Worm (Caenorhabditis elegans) whole organism, young adult: ENCODE data around the gene K10H10.7.

ENCODE experiments used
- F22D6.2 ChIP-seq: sonication (generic microtip); optimal IDR thresholded peaks from 2 replicates; lab custom pipeline; 2016; ENCODE audit warnings: mild to moderate bottlenecking, missing genetic modification characterization, missing compliant biosample characterization
- ama-1 ChIP-seq, 3 experiments: fragments of 150-350 bp in 1 of 3; sonication (generic microtip) in 2 of 3; optimal IDR thresholded peaks; 2 replicates each; lab custom pipeline; 2014 to 2018; ENCODE audit warnings: missing biosample characterization in 2 of 3, missing genetic modification characterization in 2 of 3, missing genetic modification reagents in 2 of 3
- bed-1 ChIP-seq: fragments of 200-800 bp; sonication (Bioruptor generic); IDR thresholded peaks from 2 replicates; pipeline ENCODE4 v1.3.6; 2022; ENCODE audit warnings: missing genetic modification reagents, missing genetic modification characterization, missing compliant biosample characterization
- hlh-26 ChIP-seq: fragments of 200-800 bp; sonication (Bioruptor generic); conservative IDR thresholded peaks from 2 replicates; pipeline ENCODE4 v1.3.6; 2022; ENCODE audit warnings: missing genetic modification reagents, missing genetic modification characterization, missing compliant biosample characterization
- nhr-27 ChIP-seq: fragments of 200-800 bp; sonication (Bioruptor generic); optimal IDR thresholded peaks from 2 replicates; lab custom pipeline; 2018; ENCODE audit warnings: mild to moderate bottlenecking, missing genetic modification characterization, moderate library complexity, missing compliant biosample characterization
- nhr-90 ChIP-seq: sonication (generic microtip); optimal IDR thresholded peaks from 2 replicates; lab custom pipeline; 2016; ENCODE audit warnings: missing genotype, mild to moderate bottlenecking, missing genetic modification characterization, missing compliant biosample characterization
- pha-4 ChIP-seq: fragments of 150-350 bp; sonication (generic microtip); optimal IDR thresholded peaks from 2 replicates; lab custom pipeline; 2014; ENCODE audit warnings: missing biosample characterization, missing genetic modification reagents, missing genetic modification characterization
- snpc-4 ChIP-seq, 5 experiments: fragments of 150-350 bp in 1 of 5; sonication (generic microtip) in 4 of 5; optimal IDR thresholded peaks; 2 replicates each; lab custom pipeline; 2014 to 2018; ENCODE audit warnings: missing genetic modification characterization in 5 of 5, missing biosample characterization in 3 of 5, antibody characterized with exemption in 2 of 5, mild to moderate bottlenecking in 2 of 5, missing compliant biosample characterization in 2 of 5, missing genotype in 2 of 5, moderate library complexity in 2 of 5, missing genetic modification reagents in 1 of 5
- unc-130 ChIP-seq: sonication (generic microtip); optimal IDR thresholded peaks from 2 replicates; lab custom pipeline; 2016; ENCODE audit warnings: missing genetic modification reagents, missing genetic modification characterization, missing compliant biosample characterization
- ztf-28 ChIP-seq: fragments of 200-800 bp; sonication (Bioruptor generic); IDR thresholded peaks from 2 replicates; pipeline ENCODE4 v1.3.6; 2022; ENCODE audit warnings: missing genetic modification reagents, missing genetic modification characterization, missing compliant biosample characterization

ce11 chrII:14511189-14511588, 3.7 kb upstream of the K10H10.7 start, which contains the start of gene K10H10.13:
- no peak for TF ChIP-seq snpc-4 (GFP tag; optimal IDR thresholded peaks at IDR 0.05; lab: Kevin White, UChicago)
- no peak for TF ChIP-seq snpc-4 (tag; optimal IDR thresholded peaks at IDR 0.05; lab: Kevin White, UChicago)
- TF ChIP-seq nhr-90 (tag; lab: Kevin White, UChicago): no peak
- TF ChIP-seq hlh-26 (GFP tag; lab: Robert Waterston, UW): no peak
- no peak for TF ChIP-seq pha-4 (tag; lab: Kevin White, UChicago)
- no peak for TF ChIP-seq ztf-28 (GFP tag; lab: Robert Waterston, UW)
- no peak for TF ChIP-seq bed-1
- TF ChIP-seq F22D6.2 (tag; lab: Kevin White, UChicago): no peak
- no peak for TF ChIP-seq unc-130 (GFP tag; lab: Kevin White, UChicago)
- TF ChIP-seq nhr-27 (tag; lab: Kevin White, UChicago): no peak
- TF ChIP-seq ama-1 (optimal IDR thresholded peaks at IDR 0.05; lab: Kevin White, UChicago): no peak
- no peak for TF ChIP-seq ama-1 (GFP tag; optimal IDR thresholded peaks at IDR 0.05; lab: Kevin White, UChicago)
